Fruit fly (Drosophila melanogaster) whole organism, embryonic: ENCODE results near the gene Act87E.

Experiments used
- ATbp ChIP-seq: fragments of 200-800 bp; sonication (Bioruptor generic); optimal IDR thresholded peaks from 2 replicates; lab custom pipeline; 2017; ENCODE audit warnings: missing biosample characterization, mild to moderate bottlenecking, missing genetic modification characterization, missing genetic modification reagents
- Abd-B ChIP-seq: fragments of 200-800 bp; sonication (Bioruptor generic); optimal IDR thresholded peaks from 2 replicates; lab custom pipeline; 2018; ENCODE audit warnings: missing biosample characterization, mild to moderate bottlenecking, missing genetic modification characterization, moderate library complexity
- CG10321 ChIP-seq: fragments of 200-800 bp; sonication (Bioruptor generic); IDR thresholded peaks from 2 replicates; pipeline ENCODE4 v1.3.6; 2022; ENCODE audit warnings: missing biosample characterization, missing genetic modification characterization
- CG10431 ChIP-seq: fragments of 200-800 bp; sonication (Bioruptor generic); optimal IDR thresholded peaks from 3 replicates; lab custom pipeline; 2018; ENCODE audit warnings: missing biosample characterization, mild to moderate bottlenecking, missing genetic modification characterization
- CG10462 ChIP-seq: fragments of 200-800 bp; sonication (Bioruptor generic); optimal IDR thresholded peaks from 2 replicates; lab custom pipeline; 2016; ENCODE audit warnings: missing biosample characterization, missing genetic modification characterization
- CG11504 ChIP-seq: fragments of 200-800 bp; sonication (Bioruptor generic); optimal IDR thresholded peaks from 3 replicates; lab custom pipeline; 2019; ENCODE audit warnings: missing biosample characterization, mild to moderate bottlenecking, missing genetic modification characterization, moderate library complexity
- CG12219 ChIP-seq: fragments of 200-800 bp; sonication (Bioruptor generic); optimal IDR thresholded peaks from 3 replicates; lab custom pipeline; 2018; ENCODE audit warnings: missing biosample characterization, mild to moderate bottlenecking, missing genetic modification characterization
- CG12942 ChIP-seq: fragments of 200-800 bp; sonication (Bioruptor generic); optimal IDR thresholded peaks from 3 replicates; lab custom pipeline; 2016; ENCODE audit warnings: missing biosample characterization, missing genetic modification characterization
- CG13296 ChIP-seq: fragments of 200-800 bp; sonication (Bioruptor generic); optimal IDR thresholded peaks from 3 replicates; lab custom pipeline; 2018; ENCODE audit warnings: missing biosample characterization, mild to moderate bottlenecking, missing genetic modification characterization
- CG14860 ChIP-seq: fragments of 200-800 bp; sonication (Bioruptor generic); IDR thresholded peaks from 3 replicates; pipeline ENCODE4 v1.3.6; 2022; ENCODE audit warnings: missing biosample characterization, missing genetic modification characterization; ENCODE audit not compliant: partially characterized antibody
- CG15479 ChIP-seq: fragments of 200-800 bp; sonication (Bioruptor generic); optimal IDR thresholded peaks from 3 replicates; lab custom pipeline; 2019; ENCODE audit warnings: missing biosample characterization, mild to moderate bottlenecking, missing genetic modification characterization, moderate library complexity
- CG16813 ChIP-seq: fragments of 200-800 bp; sonication (Bioruptor generic); IDR thresholded peaks from 3 replicates; pipeline ENCODE4 v1.3.6; 2022; ENCODE audit warnings: missing biosample characterization, missing genetic modification characterization; ENCODE audit not compliant: partially characterized antibody
- CG16815 ChIP-seq: fragments of 200-800 bp; sonication (Bioruptor generic); optimal IDR thresholded peaks from 3 replicates; lab custom pipeline; 2017; ENCODE audit warnings: missing biosample characterization, mild to moderate bottlenecking, missing genetic modification characterization
- CG17568 ChIP-seq: fragments of 200-800 bp; sonication (Bioruptor generic); optimal IDR thresholded peaks from 2 replicates; lab custom pipeline; 2018; ENCODE audit warnings: missing biosample characterization, mild to moderate bottlenecking, missing genetic modification characterization, moderate library complexity
- CG1792 ChIP-seq: fragments of 200-800 bp; sonication (Bioruptor generic); optimal IDR thresholded peaks from 2 replicates; lab custom pipeline; 2016; ENCODE audit warnings: missing biosample characterization, missing genetic modification characterization
- CG30403 ChIP-seq: fragments of 200-800 bp; sonication (Bioruptor generic); optimal IDR thresholded peaks from 3 replicates; lab custom pipeline; 2016; ENCODE audit warnings: missing biosample characterization, missing genetic modification characterization
- CG33557 ChIP-seq: fragments of 200-800 bp; sonication (Bioruptor generic); optimal IDR thresholded peaks from 2 replicates; lab custom pipeline; 2019; ENCODE audit warnings: missing biosample characterization, mild to moderate bottlenecking, missing genetic modification characterization, moderate library complexity
- CG7271 ChIP-seq: fragments of 200-800 bp; sonication (Bioruptor generic); optimal IDR thresholded peaks from 2 replicates; lab custom pipeline; 2018; ENCODE audit warnings: missing biosample characterization, mild to moderate bottlenecking, missing genetic modification characterization, moderate library complexity
- CG7372 ChIP-seq: fragments of 200-800 bp; sonication (Bioruptor generic); IDR thresholded peaks from 2 replicates; pipeline ENCODE4 v1.3.6; 2022; ENCODE audit warnings: missing biosample characterization, missing genetic modification characterization
- CG7987 ChIP-seq: fragments of 200-800 bp; sonication (Bioruptor generic); optimal IDR thresholded peaks from 2 replicates; lab custom pipeline; 2018; ENCODE audit warnings: missing biosample characterization, mild to moderate bottlenecking, missing genetic modification characterization, moderate library complexity
- Camta ChIP-seq: fragments of 200-800 bp; sonication (Bioruptor generic); optimal IDR thresholded peaks from 2 replicates; lab custom pipeline; 2016; ENCODE audit warnings: missing biosample characterization, missing genetic modification characterization
- Deaf1 ChIP-seq: fragments of 200-800 bp; optimal IDR thresholded peaks from 3 replicates; lab custom pipeline; 2019; ENCODE audit warnings: missing biosample characterization, mild to moderate bottlenecking, missing genetic modification characterization, moderate library complexity
- Doc2 ChIP-seq: fragments of 200-800 bp; sonication (Bioruptor generic); IDR thresholded peaks from 2 replicates; pipeline ENCODE4 v1.3.6; 2022; ENCODE audit warnings: missing biosample characterization, missing genetic modification characterization
- Dref ChIP-seq: fragments of 200-800 bp; sonication (Bioruptor generic); IDR thresholded peaks from 2 replicates; pipeline ENCODE4 v1.3.6; 2022; ENCODE audit warnings: missing biosample characterization, missing genetic modification characterization
- Hmr ChIP-seq: fragments of 200-800 bp; sonication (Bioruptor generic); optimal IDR thresholded peaks from 3 replicates; lab custom pipeline; 2017; ENCODE audit warnings: mild to moderate bottlenecking, missing biosample characterization, missing genetic modification reagents, missing genetic modification characterization
- Hr78 ChIP-seq, 2 experiments: fragments of 200-800 bp in 1 of 2; fragments of >200 bp in 1 of 2; sonication (Bioruptor generic) in 1 of 2; optimal IDR thresholded peaks; 2 replicates each; lab custom pipeline; 2017 to 2019; ENCODE audit warnings: missing biosample characterization in 2 of 2, missing genetic modification characterization in 2 of 2, mild to moderate bottlenecking in 1 of 2, moderate library complexity in 1 of 2
- Oaz ChIP-seq: fragments of 200-800 bp; sonication (Bioruptor generic); IDR thresholded peaks from 2 replicates; pipeline ENCODE4 v1.3.6; 2022; ENCODE audit warnings: missing biosample characterization, missing genetic modification characterization
- Rfx ChIP-seq: fragments of 200-800 bp; sonication (Bioruptor generic); IDR thresholded peaks from 2 replicates; pipeline ENCODE4 v1.3.6; 2022; ENCODE audit warnings: missing biosample characterization, missing genetic modification characterization
- Sin3A ChIP-seq: fragments of >200 bp; optimal IDR thresholded peaks from 2 replicates; lab custom pipeline; 2018
- Sry-δ ChIP-seq: fragments of 200-800 bp; sonication (Bioruptor generic); optimal IDR thresholded peaks from 2 replicates; lab custom pipeline; 2016; ENCODE audit warnings: missing biosample characterization, missing genetic modification characterization
- Ssrp ChIP-seq: fragments of 200-800 bp; sonication (Bioruptor generic); optimal IDR thresholded peaks from 2 replicates; lab custom pipeline; 2018; ENCODE audit warnings: missing biosample characterization, mild to moderate bottlenecking, missing genetic modification characterization, moderate library complexity
- Tbp ChIP-seq: fragments of >200 bp; optimal IDR thresholded peaks from 2 replicates; lab custom pipeline; 2018; ENCODE audit warnings: missing biosample characterization, missing genetic modification characterization
- Usf ChIP-seq: fragments of 200-800 bp; sonication (Bioruptor generic); optimal IDR thresholded peaks from 2 replicates; lab custom pipeline; 2017; ENCODE audit warnings: missing genotype, missing biosample characterization, missing genetic modification characterization
- amos ChIP-seq: fragments of 200-800 bp; sonication (Bioruptor generic); IDR thresholded peaks from 2 replicates; pipeline ENCODE4 v1.3.6; 2022; ENCODE audit warnings: missing biosample characterization, missing genetic modification characterization; ENCODE audit not compliant: partially characterized antibody
- bigmax ChIP-seq: fragments of 200-800 bp; sonication (Bioruptor generic); optimal IDR thresholded peaks from 2 replicates; lab custom pipeline; 2018; ENCODE audit warnings: missing biosample characterization, mild to moderate bottlenecking, missing genetic modification characterization
- chif ChIP-seq, 2 experiments: fragments of 200-800 bp; sonication (Bioruptor generic); optimal IDR thresholded peaks; 3 replicates each; lab custom pipeline; 2016; ENCODE audit warnings: missing biosample characterization in 2 of 2, missing genetic modification characterization in 2 of 2
- ci ChIP-seq: fragments of 200-800 bp; sonication (Bioruptor generic); IDR thresholded peaks from 3 replicates; pipeline ENCODE4 v1.3.6; 2022; ENCODE audit warnings: missing biosample characterization, missing genetic modification characterization
- dmrt11E ChIP-seq: fragments of 200-800 bp; sonication (Bioruptor generic); optimal IDR thresholded peaks from 3 replicates; lab custom pipeline; 2018; ENCODE audit warnings: missing biosample characterization, mild to moderate bottlenecking, missing genetic modification characterization, moderate library complexity
- hb ChIP-seq: fragments of 200-800 bp; sonication (Bioruptor generic); IDR thresholded peaks from 3 replicates; pipeline ENCODE4 v1.3.6; 2022; ENCODE audit warnings: missing biosample characterization, missing genetic modification characterization; ENCODE audit not compliant: partially characterized antibody
- ken ChIP-seq: fragments of 200-800 bp; sonication (Bioruptor generic); IDR thresholded peaks from 3 replicates; pipeline ENCODE4 v1.3.6; 2022; ENCODE audit warnings: missing biosample characterization, missing genetic modification characterization
- luna ChIP-seq: fragments of 200-800 bp; sonication (Bioruptor generic); optimal IDR thresholded peaks from 2 replicates; lab custom pipeline; 2016; ENCODE audit warnings: missing biosample characterization, missing genetic modification characterization
- mld ChIP-seq: fragments of 200-800 bp; sonication (Bioruptor generic); IDR thresholded peaks from 3 replicates; pipeline ENCODE4 v1.3.6; 2022; ENCODE audit warnings: missing biosample characterization, missing genetic modification characterization; ENCODE audit not compliant: partially characterized antibody
- otp ChIP-seq: fragments of 200-800 bp; sonication (Bioruptor generic); IDR thresholded peaks from 3 replicates; pipeline ENCODE4, ENCODE4 v1.3.6; 2022; ENCODE audit warnings: missing biosample characterization, missing genetic modification characterization
- pan ChIP-seq, 4 experiments: fragments of >200 bp in 3 of 4; fragments of 200-800 bp in 1 of 4; sonication (Bioruptor generic) in 1 of 4; optimal IDR thresholded peaks in 3 of 4; IDR thresholded peaks in 1 of 4; 2 replicates each; pipeline versions ENCODE4 v1.3.6 to Lab custom; 2017 to 2022; ENCODE audit warnings: missing biosample characterization in 2 of 4, missing genetic modification characterization in 2 of 4, mixed read lengths in 1 of 4
- repo ChIP-seq: fragments of 200-800 bp; sonication (Bioruptor generic); optimal IDR thresholded peaks from 2 replicates; lab custom pipeline; 2016; ENCODE audit warnings: missing biosample characterization, missing genetic modification characterization
- sens-2 ChIP-seq: fragments of 200-800 bp; sonication (Bioruptor generic); IDR thresholded peaks from 2 replicates; pipeline ENCODE4 v1.3.6; 2022; ENCODE audit warnings: missing biosample characterization, missing genetic modification characterization
- sima ChIP-seq: fragments of 200-800 bp; sonication (Bioruptor generic); optimal IDR thresholded peaks from 2 replicates; lab custom pipeline; 2016; ENCODE audit warnings: missing biosample characterization, missing genetic modification characterization
- stc ChIP-seq: fragments of 200-800 bp; sonication (Bioruptor generic); IDR thresholded peaks from 2 replicates; pipeline ENCODE4 v1.3.6; 2022; ENCODE audit warnings: missing biosample characterization, missing genetic modification characterization
- stwl ChIP-seq: fragments of 200-800 bp; sonication (Bioruptor generic); optimal IDR thresholded peaks from 3 replicates; lab custom pipeline; 2018; ENCODE audit warnings: missing biosample characterization, mild to moderate bottlenecking, missing genetic modification characterization, moderate library complexity
- tx ChIP-seq: fragments of 200-800 bp; sonication (Bioruptor generic); optimal IDR thresholded peaks from 2 replicates; lab custom pipeline; 2016; ENCODE audit warnings: missing biosample characterization, missing genetic modification characterization
- wor ChIP-seq: fragments of 200-800 bp; sonication (Bioruptor generic); IDR thresholded peaks from 2 replicates; pipeline ENCODE4 v1.3.6; 2022; ENCODE audit warnings: missing biosample characterization, missing genetic modification characterization

The Act87E gene

dm6 chr3R:13441703-13442102 lies 15.9 kb downstream of the Act87E start (continued):
- TF ChIP-seq Sry-δ (GFP tag; lab: Kevin White, UChicago) (no peak), Dref (GFP tag; lab: Robert Waterston, UW) (no peak), CG11504 (tag; lab: Kevin White, UChicago) (peak; percentile 20), CG7271 (tag; lab: Kevin White, UChicago) (no peak), ken (no peak), CG33557 (GFP tag; lab: Kevin White, UChicago) (no peak), Abd-B (GFP tag; lab: Kevin White, UChicago) (no peak), amos (GFP tag; lab: Robert Waterston, UW) (no peak), hb (GFP tag; lab: Robert Waterston, UW) (no peak), CG7372 (GFP tag; lab: Robert Waterston, UW) (no peak), stc (GFP tag; lab: Robert Waterston, UW) (no peak), CG14860 (GFP tag; lab: Robert Waterston, UW) (no peak), CG10321 (GFP tag; lab: Robert Waterston, UW) (no peak), mld (no peak), Ssrp (tag; lab: Kevin White, UChicago) (no peak), Hr78 (GFP tag; optimal IDR thresholded peaks at IDR 0.05; lab: Kevin White, UChicago) (no peak), CG7987 (peak; percentile 45), CG16815 (GFP tag; lab: Kevin White, UChicago) (no peak), ci (no peak), Camta (no peak), CG10431 (no peak), bigmax (GFP tag; lab: Kevin White, UChicago) (no peak), Sin3A (lab: Kevin White, UChicago) (no peak), Deaf1 (tag; lab: Kevin White, UChicago) (no peak), CG12219 (peak; percentile 20), sima (GFP tag; lab: Kevin White, UChicago) (no peak), Hmr (GFP tag; lab: Kevin White, UChicago) (peak; percentile 61), dmrt11E (tag; lab: Kevin White, UChicago) (no peak), Usf (GFP tag; lab: Kevin White, UChicago) (no peak), Tbp (GFP tag; lab: Kevin White, UChicago) (no peak), Doc2 (GFP tag; lab: Robert Waterston, UW) (no peak), CG10462 (no peak), Oaz (no peak), otp (GFP tag; lab: Robert Waterston, UW) (no peak), CG17568 (GFP tag; lab: Kevin White, UChicago) (peak; percentile 43), chif (GFP tag; optimal IDR thresholded peaks at IDR 0.05; lab: Kevin White, UChicago) (no peak), CG12942 (GFP tag; lab: Kevin White, UChicago) (no peak), tx (GFP tag; lab: Kevin White, UChicago) (no peak), Rfx (GFP tag; lab: Robert Waterston, UW) (no peak; the same call in 1 of the 2 replicates), CG15479 (GFP tag; lab: Kevin White, UChicago) (no peak), stwl (tag; lab: Kevin White, UChicago) (no peak), CG16813 (no peak), pan (optimal IDR thresholded peaks at IDR 0.05; lab: Kevin White, UChicago) (no peak), pan (GFP tag; optimal IDR thresholded peaks at IDR 0.05 in 1 of 2, IDR thresholded peaks at IDR 0.05 in 1 of 2) (no peak), luna (GFP tag; lab: Kevin White, UChicago) (no peak), ATbp (peak; percentile 27), CG1792 (GFP tag; lab: Kevin White, UChicago) (no peak), sens-2 (GFP tag; lab: Robert Waterston, UW) (no peak), CG30403 (GFP tag; lab: Kevin White, UChicago) (no peak), wor (GFP tag; lab: Robert Waterston, UW) (no peak), repo (no peak), CG13296 (peak; percentile 36)
